Worm (Caenorhabditis elegans) whole organism, L4 larva: Measurements from ENCODE around the gene T24C12.1.

ENCODE experiments used
- F26F4.8 ChIP-seq: fragments of 200-800 bp; sonication (Bioruptor generic); conservative IDR thresholded peaks from 2 replicates; pipeline ENCODE4 v1.3.6; 2022; ENCODE audit warnings: missing genetic modification characterization, missing compliant biosample characterization
- F37D6.2 ChIP-seq: sonication (generic microtip); optimal IDR thresholded peaks from 2 replicates; lab custom pipeline; 2016; ENCODE audit warnings: mild to moderate bottlenecking, missing genetic modification characterization, missing compliant biosample characterization
- F44E2.7 ChIP-seq: fragments of 200-800 bp; sonication (Bioruptor generic); IDR thresholded peaks from 2 replicates; pipeline ENCODE4 v2.1.2; 2022; ENCODE audit warnings: missing genetic modification characterization, missing compliant biosample characterization
- Y48G9A.11 ChIP-seq: fragments of 200-800 bp; sonication (Bioruptor generic); IDR thresholded peaks from 2 replicates; pipeline ENCODE4 v1.3.6; 2022; ENCODE audit warnings: missing genetic modification reagents, missing genetic modification characterization, missing compliant biosample characterization
- ZK337.2 ChIP-seq: fragments of 200-800 bp; sonication (Bioruptor generic); IDR thresholded peaks from 2 replicates; pipeline ENCODE4 v1.3.6; 2022; ENCODE audit warnings: missing genetic modification reagents, missing genetic modification characterization, missing compliant biosample characterization
- aha-1 ChIP-seq: fragments of 150-350 bp; peaks from one replicate; lab custom pipeline; 2014; ENCODE audit warnings: missing biosample characterization, missing genetic modification characterization
- ama-1 ChIP-seq: fragments of 150-350 bp; optimal IDR thresholded peaks from 2 replicates; lab custom pipeline; 2014; ENCODE audit warnings: inconsistent platforms, mixed read lengths
- ceh-82 ChIP-seq: sonication (generic microtip); optimal IDR thresholded peaks from 2 replicates; lab custom pipeline; 2017; ENCODE audit warnings: missing biosample characterization, missing genetic modification characterization
- ces-1 ChIP-seq: fragments of 150-350 bp; sonication (generic microtip); optimal IDR thresholded peaks from 4 replicates; lab custom pipeline; 2014; ENCODE audit warnings: missing biosample characterization, missing genetic modification reagents, missing genetic modification characterization
- cey-2 ChIP-seq: sonication (generic microtip); optimal IDR thresholded peaks from 3 replicates; lab custom pipeline; 2017; ENCODE audit warnings: missing genetic modification characterization, mild to moderate bottlenecking, missing compliant biosample characterization, antibody characterized with exemption, borderline replicate concordance; ENCODE audit not compliant: insufficient read depth
- daf-12 ChIP-seq: fragments of 150-350 bp; optimal IDR thresholded peaks from 2 replicates; lab custom pipeline; 2014; ENCODE audit warnings: missing biosample characterization, missing genetic modification reagents, missing genetic modification characterization
- daf-16 ChIP-seq, 3 experiments: sonication (generic microtip); optimal IDR thresholded peaks; 2 replicates each; lab custom pipeline; 2016 to 2017; ENCODE audit warnings: missing genetic modification characterization in 3 of 3, missing genetic modification reagents in 3 of 3, mild to moderate bottlenecking in 2 of 3, missing compliant biosample characterization in 2 of 3, missing biosample characterization in 1 of 3, moderate library complexity in 1 of 3
- egl-43 ChIP-seq: fragments of 200-800 bp; sonication (Bioruptor generic); IDR thresholded peaks from 2 replicates; pipeline ENCODE4 v1.3.6; 2022; ENCODE audit warnings: missing genetic modification reagents, missing genetic modification characterization, missing compliant biosample characterization
- fkh-10 ChIP-seq: fragments of 150-350 bp; optimal IDR thresholded peaks from 2 replicates; lab custom pipeline; 2014; ENCODE audit warnings: missing biosample characterization, missing genetic modification reagents, missing genetic modification characterization
- gei-8 ChIP-seq: fragments of 200-800 bp; sonication (Bioruptor generic); optimal IDR thresholded peaks from 2 replicates; lab custom pipeline; 2018; ENCODE audit warnings: mild to moderate bottlenecking, missing genetic modification characterization, missing compliant biosample characterization
- hif-1 ChIP-seq, 2 experiments: sonication (generic microtip); optimal IDR thresholded peaks; 2 replicates each; lab custom pipeline; 2016 to 2017; ENCODE audit warnings: missing compliant biosample characterization in 2 of 2, missing genetic modification characterization in 2 of 2, missing genetic modification reagents in 2 of 2, missing genotype in 2 of 2, mild to moderate bottlenecking in 1 of 2
- hmg-1.1 ChIP-seq: fragments of 200-800 bp; sonication (Bioruptor generic); IDR thresholded peaks from 2 replicates; pipeline ENCODE4 v1.3.6; 2022; ENCODE audit warnings: missing genetic modification reagents, missing genetic modification characterization, missing compliant biosample characterization
- jun-1 ChIP-seq: fragments of 150-350 bp; optimal IDR thresholded peaks from 2 replicates; lab custom pipeline; 2014; ENCODE audit warnings: missing biosample characterization, missing genetic modification reagents, missing genetic modification characterization
- lin-1 ChIP-seq: fragments of 200-800 bp; sonication (Bioruptor generic); IDR thresholded peaks from 2 replicates; pipeline ENCODE4 v1.3.6; 2022; ENCODE audit warnings: missing genetic modification reagents, missing genetic modification characterization, missing compliant biosample characterization
- lin-15B ChIP-seq: fragments of 150-350 bp; sonication (generic microtip); optimal IDR thresholded peaks from 3 replicates; lab custom pipeline; 2014; ENCODE audit warnings: missing biosample characterization, missing genetic modification characterization
- lsy-2 ChIP-seq, 2 experiments: fragments of 150-350 bp in 1 of 2; sonication (generic microtip) in 1 of 2; optimal IDR thresholded peaks; 2 replicates each; lab custom pipeline; 2014 to 2017; ENCODE audit warnings: missing biosample characterization in 2 of 2, missing genetic modification characterization in 2 of 2
- madf-9 ChIP-seq: fragments of 200-800 bp; sonication (Bioruptor generic); conservative IDR thresholded peaks from 2 replicates; pipeline ENCODE4 v1.3.6; 2022; ENCODE audit warnings: missing genetic modification reagents, missing genetic modification characterization, missing compliant biosample characterization
- mdt-29 ChIP-seq: fragments of 200-800 bp; sonication (Bioruptor generic); IDR thresholded peaks from 2 replicates; pipeline ENCODE4 v1.3.6; 2022; ENCODE audit warnings: missing genetic modification reagents, missing genetic modification characterization, missing compliant biosample characterization
- mep-1 ChIP-seq: fragments of 150-350 bp; sonication (generic microtip); optimal IDR thresholded peaks from 3 replicates; lab custom pipeline; 2014; ENCODE audit warnings: missing biosample characterization, missing genetic modification characterization
- mes-2 ChIP-seq: sonication (generic microtip); optimal IDR thresholded peaks from 2 replicates; lab custom pipeline; 2016; ENCODE audit warnings: missing genotype, mild to moderate bottlenecking, missing genetic modification characterization, missing compliant biosample characterization; ENCODE audit not compliant: poor library complexity, severe bottlenecking
- mxl-3 ChIP-seq: fragments of 200-800 bp; sonication (Bioruptor generic); optimal IDR thresholded peaks from 2 replicates; lab custom pipeline; 2018; ENCODE audit warnings: mild to moderate bottlenecking, missing genetic modification characterization, missing compliant biosample characterization
- nhr-11 ChIP-seq: fragments of 150-350 bp; optimal IDR thresholded peaks from 2 replicates; lab custom pipeline; 2014; ENCODE audit warnings: missing biosample characterization, missing genetic modification characterization
- nhr-25 ChIP-seq: sonication (generic microtip); optimal IDR thresholded peaks from 2 replicates; lab custom pipeline; 2017; ENCODE audit warnings: missing genetic modification characterization, mild to moderate bottlenecking, missing compliant biosample characterization, antibody characterized with exemption, moderate library complexity, borderline replicate concordance; ENCODE audit not compliant: insufficient read depth
- nhr-41 ChIP-seq: fragments of 200-800 bp; sonication (Bioruptor generic); IDR thresholded peaks from 2 replicates; pipeline ENCODE4 v1.3.6; 2022; ENCODE audit warnings: missing genetic modification reagents, missing genetic modification characterization, missing compliant biosample characterization
- nhr-42 ChIP-seq: fragments of 200-800 bp; sonication (Bioruptor generic); IDR thresholded peaks from 2 replicates; pipeline ENCODE4 v1.3.6; 2022; ENCODE audit warnings: missing genetic modification characterization, missing compliant biosample characterization
- nhr-77 ChIP-seq: fragments of 150-350 bp; optimal IDR thresholded peaks from 2 replicates; lab custom pipeline; 2014; ENCODE audit warnings: missing biosample characterization, missing genetic modification characterization
- php-3 ChIP-seq: fragments of 200-800 bp; sonication (Bioruptor generic); IDR thresholded peaks from 2 replicates; pipeline ENCODE4 v1.3.6; 2022; ENCODE audit warnings: missing genetic modification reagents, missing genetic modification characterization, missing compliant biosample characterization
- snpc-4 ChIP-seq: fragments of 150-350 bp; optimal IDR thresholded peaks from 2 replicates; lab custom pipeline; 2014; ENCODE audit warnings: missing biosample characterization, missing genetic modification characterization
- unc-62 ChIP-seq, 3 experiments: fragments of 150-350 bp in 1 of 3; sonication (generic microtip); optimal IDR thresholded peaks in 2 of 3; peaks in 1 of 3; 1 replicate in 1 of 3; 2 replicates in 2 of 3; lab custom pipeline; 2014 to 2017; ENCODE audit warnings: missing biosample characterization in 3 of 3, missing genetic modification characterization in 3 of 3, missing genetic modification reagents in 3 of 3, missing genotype in 1 of 3
- vab-7 ChIP-seq: fragments of 200-800 bp; sonication (Bioruptor generic); IDR thresholded peaks from 2 replicates; pipeline ENCODE4 v1.3.6; 2022; ENCODE audit warnings: missing genetic modification reagents, missing genetic modification characterization, missing compliant biosample characterization
- zip-11 ChIP-seq: fragments of 200-800 bp; sonication (Bioruptor generic); IDR thresholded peaks from 2 replicates; pipeline ENCODE4 v1.3.6; 2022; ENCODE audit warnings: missing genetic modification characterization, missing compliant biosample characterization
- ztf-7 ChIP-seq: fragments of 150-350 bp; optimal IDR thresholded peaks from 2 replicates; lab custom pipeline; 2014; ENCODE audit warnings: missing biosample characterization, missing genetic modification characterization

T24C12.1 gene

ce11 chrX:2226875-2227355, 27.7 kb downstream of the T24C12.1 start (continued):
- peak; percentile 85 for TF ChIP-seq ZK337.2 (GFP tag; lab: Robert Waterston, UW)
- peak; percentile 81 for TF ChIP-seq jun-1 (tag; lab: Kevin White, UChicago)
- TF ChIP-seq cey-2 (tag; lab: Kevin White, UChicago): no peak
- peak; percentile 71; the same call in 1 of the 2 replicates for TF ChIP-seq F44E2.7
- TF ChIP-seq mxl-3 (GFP tag; lab: Kevin White, UChicago): peak; percentile 71
- TF ChIP-seq madf-9 (GFP tag; lab: Robert Waterston, UW): peak; percentile 83
- no peak for TF ChIP-seq lin-15B (tag; lab: Kevin White, UChicago)
- TF ChIP-seq egl-43 (GFP tag; lab: Robert Waterston, UW): peak; percentile 94
- peak; percentile 45 to 89 for TF ChIP-seq daf-16 (GFP tag; optimal IDR thresholded peaks at IDR 0.05; lab: Kevin White, UChicago)
- peak; percentile 63 for TF ChIP-seq daf-16 (tag; optimal IDR thresholded peaks at IDR 0.05; lab: Kevin White, UChicago)
- peak; percentile 90 for TF ChIP-seq mes-2
- peak; percentile 55 for TF ChIP-seq fkh-10 (GFP tag; lab: Kevin White, UChicago)
- TF ChIP-seq hif-1 (tag; optimal IDR thresholded peaks at IDR 0.05; lab: Kevin White, UChicago): peak in 1 of 2 experiments; percentile 53
- peak; percentile 82; the same call in 1 of the 2 replicates for TF ChIP-seq nhr-42
- TF ChIP-seq mdt-29 (GFP tag; lab: Robert Waterston, UW): peak; percentile 63; the same call in 1 of the 2 replicates
- TF ChIP-seq nhr-25 (tag; lab: Kevin White, UChicago): peak; percentile 53
- peak; percentile 58 for TF ChIP-seq lin-1 (GFP tag; lab: Robert Waterston, UW)
- TF ChIP-seq php-3 (GFP tag; lab: Robert Waterston, UW): peak; percentile 75
- no peak for TF ChIP-seq nhr-11 (tag; lab: Kevin White, UChicago)
- no peak for TF ChIP-seq daf-12
- peak; percentile 66 for TF ChIP-seq ztf-7 (tag; lab: Kevin White, UChicago)
- peak; percentile 82; the same call in 1 of the 2 replicates for TF ChIP-seq F26F4.8 (GFP tag; lab: Robert Waterston, UW)
- peak; percentile 41 for TF ChIP-seq F37D6.2 (tag; lab: Kevin White, UChicago)
- peak; percentile 63; the same call in 1 of the 2 replicates for TF ChIP-seq nhr-41 (GFP tag; lab: Robert Waterston, UW)
- peak; percentile 63 for TF ChIP-seq nhr-77 (tag; lab: Kevin White, UChicago)
- TF ChIP-seq vab-7: peak; percentile 89
- TF ChIP-seq mep-1 (tag; lab: Kevin White, UChicago): peak; percentile 78
- TF ChIP-seq ces-1 (GFP tag; lab: Kevin White, UChicago): no peak
- TF ChIP-seq zip-11 (GFP tag; lab: Robert Waterston, UW): no peak
- peak; percentile 79 for TF ChIP-seq gei-8 (GFP tag; lab: Kevin White, UChicago)

DNA sequence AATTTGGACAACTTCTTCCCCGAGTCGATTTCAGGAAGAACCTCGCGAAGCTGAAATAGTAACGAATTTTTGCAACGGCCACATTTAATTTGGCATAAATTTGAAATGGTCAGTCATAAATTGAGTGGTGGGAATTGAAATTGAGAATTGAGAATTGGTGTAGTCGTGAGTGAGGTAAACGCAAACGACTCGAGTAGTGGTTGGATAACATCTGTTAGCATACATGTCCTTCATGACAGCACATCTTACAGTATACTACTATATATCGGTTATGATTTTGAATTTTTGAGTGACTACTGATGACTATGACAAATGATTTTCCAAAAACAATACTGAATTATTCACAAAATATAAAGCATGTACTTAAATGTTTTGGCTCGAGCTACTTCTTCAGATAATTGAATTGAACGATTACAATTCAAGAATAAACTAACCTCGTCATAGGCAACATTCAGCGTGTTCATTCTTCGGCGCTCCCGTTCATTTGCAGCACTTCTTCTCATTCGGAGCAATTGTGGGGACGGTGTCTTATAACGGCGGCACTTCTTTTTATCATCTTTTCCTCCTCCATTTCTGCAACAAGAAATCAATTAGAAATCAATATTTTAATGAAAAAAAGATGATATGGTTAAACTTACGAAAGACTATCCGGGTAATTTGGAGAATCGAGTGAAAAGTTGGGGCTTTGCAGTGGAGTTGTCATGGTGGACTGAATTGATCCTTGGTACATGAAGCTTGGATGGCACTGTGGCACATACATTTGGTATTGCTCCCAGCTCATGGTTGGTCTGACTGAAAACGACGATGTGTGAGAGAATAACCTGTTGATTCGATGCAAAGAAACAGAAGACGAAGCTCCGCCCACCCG, 30.3 kb downstream of the T24C12.1 start, which contains the start of gene lin-32:
TSS of gene lin-32 (minus strand) at position 818 of the 868 bp plus-strand sequence.
- TF ChIP-seq lsy-2 (tag; optimal IDR thresholded peaks at IDR 0.05; lab: Kevin White, UChicago) (no peak), nhr-77 (tag; lab: Kevin White, UChicago) (no peak), zip-11 (GFP tag; lab: Robert Waterston, UW) (no peak), mes-2 (no peak), snpc-4 (tag; lab: Kevin White, UChicago) (no peak), hmg-1.1 (no peak), ama-1 (lab: Kevin White, UChicago) (no peak), Y48G9A.11 (GFP tag; lab: Robert Waterston, UW) (no peak), unc-62 (GFP tag; optimal IDR thresholded peaks at IDR 0.05 in 1 of 2; lab: Kevin White, UChicago) (peak in 1 of 2 experiments; percentile 95), unc-62 (tag; optimal IDR thresholded peaks at IDR 0.05; lab: Kevin White, UChicago) (no peak), ceh-82 (tag; lab: Kevin White, UChicago) (no peak), aha-1 (tag; lab: Kevin White, UChicago) (peak; percentile 64)
- TF ChIP-seq, all 104 proteins: peak for 2
